Fruit fly (Drosophila melanogaster): Measurements from ENCODE around the gene Cep290.
"Not testable (repeated sequence)": the region's sequence is repeated elsewhere in the genome, so short reads cannot be mapped to it uniquely, and the experiment has no call there.

Gene Cep290

DNA sequence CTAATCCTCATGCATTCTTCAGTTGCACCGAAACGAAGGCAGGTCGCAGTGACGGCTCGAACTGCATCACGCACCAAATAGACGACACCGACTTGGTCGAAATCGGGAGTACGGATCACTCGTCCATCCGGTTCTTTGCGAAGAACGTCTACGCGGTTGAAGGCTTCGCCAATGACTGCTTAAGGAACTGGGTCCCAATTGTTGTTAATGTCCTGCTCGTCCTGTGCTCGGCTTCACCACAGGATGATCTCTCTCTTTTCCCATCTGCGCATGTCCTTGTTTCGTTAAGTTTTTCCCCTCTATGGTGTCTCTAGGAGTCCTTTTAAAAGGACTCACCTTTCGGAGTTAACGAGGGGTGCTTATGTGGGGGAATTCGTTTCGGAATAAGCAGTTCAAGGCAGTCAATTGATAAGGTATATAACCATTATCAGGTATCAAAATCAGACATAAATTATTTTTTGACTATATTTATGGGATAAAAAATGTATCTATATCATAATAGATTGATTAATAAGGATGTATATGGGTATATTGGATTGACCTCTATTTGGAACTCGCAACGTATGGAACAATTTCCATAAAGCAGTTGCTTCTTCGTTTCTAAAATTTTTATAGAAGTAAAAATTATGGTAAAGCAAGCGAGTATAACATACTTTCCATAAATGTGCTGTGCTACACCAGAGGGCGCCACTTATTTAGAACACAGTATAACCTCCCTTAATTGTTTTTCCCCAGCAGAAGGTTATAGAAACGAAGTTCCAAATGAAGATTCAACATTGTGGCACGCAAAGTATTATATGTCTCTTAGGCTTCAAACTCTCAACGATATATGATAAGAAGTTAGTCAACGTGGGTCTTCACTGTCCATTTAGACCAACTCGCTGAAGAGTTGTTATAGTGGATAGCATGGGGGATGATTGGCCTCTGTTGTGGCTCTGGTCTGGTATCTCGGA lies 13.6 kb downstream of the Cep290 start, which contains the start of gene dpr20 (continued):
- TF ChIP-seq CG1621 (tag; optimal IDR thresholded peaks at IDR 0.05) (peak; percentile 74), ss (GFP tag; optimal IDR thresholded peaks at IDR 0.05) (peak; percentile 54 to 79), CG32006 (GFP tag; optimal IDR thresholded peaks at IDR 0.05) (peak; percentile 77), CG8319 (GFP tag; optimal IDR thresholded peaks at IDR 0.05) (peak; percentile 36), CG6808 (GFP tag; optimal IDR thresholded peaks at IDR 0.05) (peak; percentile 65), lz (GFP tag; optimal IDR thresholded peaks at IDR 0.05) (peak; percentile 61), fd59A (GFP tag; optimal IDR thresholded peaks at IDR 0.05) (peak; percentile 50), Ets21C (GFP tag; optimal IDR thresholded peaks at IDR 0.05) (peak; percentile 37), Sox14 (GFP tag; optimal IDR thresholded peaks at IDR 0.05) (peak; percentile 78), svp (GFP tag) (peak; percentile 71), dac (GFP tag; optimal IDR thresholded peaks at IDR 0.05) (peak; percentile 69), Blimp-1 (GFP tag; optimal IDR thresholded peaks at IDR 0.05) (no peak), Eip78C (GFP tag) (peak; percentile 95), Gug (GFP tag; IDR thresholded peaks at IDR 0.05) (peak; percentile 86), CG3919 (GFP tag; optimal IDR thresholded peaks at IDR 0.05) (peak; percentile 87), Lpt (GFP tag; optimal IDR thresholded peaks at IDR 0.05) (peak; percentile 48), CG8119 (GFP tag; IDR thresholded peaks at IDR 0.05) (peak; percentile 76), CG6163 (GFP tag; IDR thresholded peaks at IDR 0.05) (peak; percentile 91), Sox102F (GFP tag; optimal IDR thresholded peaks at IDR 0.05) (peak; percentile 58)

DNA sequence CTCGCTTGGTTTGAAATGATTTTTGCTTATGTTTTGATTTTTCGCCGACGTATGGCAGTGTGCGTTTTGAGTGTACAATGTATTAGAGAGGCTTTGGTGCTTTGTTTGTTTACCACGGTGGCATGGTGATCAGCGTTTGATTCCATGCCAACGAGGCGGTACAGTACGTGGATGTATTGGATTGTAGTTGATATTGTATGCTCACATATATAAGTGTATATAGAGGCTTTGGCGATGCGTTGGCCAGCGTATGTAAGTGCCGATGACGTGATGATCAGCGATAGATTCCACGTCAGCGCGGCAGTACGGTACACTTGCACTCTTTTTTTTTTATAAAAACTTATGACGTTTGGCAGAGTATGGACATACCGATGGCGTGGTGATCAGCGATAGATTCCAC lies 21.4 kb downstream of the Cep290 start, which contains the start of gene CG12502:
TSS of gene CG12502 (plus strand) at position 301 of the 400 bp plus-strand sequence.
- not testable (repeated sequence) for TF ChIP-seq dac, CG9139, Sox14 (GFP tag; optimal IDR thresholded peaks at IDR 0.05)

DNA sequence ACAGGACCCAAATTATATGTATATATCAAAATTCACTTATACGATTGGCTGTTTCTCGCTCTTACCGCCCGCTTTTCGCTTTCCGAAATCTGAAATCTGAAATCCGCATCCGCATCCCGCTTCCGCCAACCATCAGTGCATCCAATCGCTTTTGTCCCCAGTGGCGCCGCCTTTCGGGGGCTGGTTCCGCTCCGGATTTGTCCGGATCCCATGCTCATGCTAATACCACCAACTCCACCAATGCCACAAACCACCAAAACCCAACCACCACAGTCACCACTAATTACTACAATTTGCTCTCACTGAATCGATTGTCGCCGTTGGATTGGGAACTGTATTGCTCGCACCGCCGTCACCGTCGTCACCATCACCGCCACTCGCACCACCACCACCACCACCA lies 25.1 kb downstream of the Cep290 start:
- TF ChIP-seq Ets96B (tag; optimal IDR thresholded peaks at IDR 0.05) (no peak), CG32006 (GFP tag; optimal IDR thresholded peaks at IDR 0.05) (no peak), lz (GFP tag; optimal IDR thresholded peaks at IDR 0.05) (no peak), fd59A (GFP tag; optimal IDR thresholded peaks at IDR 0.05) (no peak), CG10669 (GFP tag; optimal IDR thresholded peaks at IDR 0.05) (no peak), CG6163 (GFP tag; IDR thresholded peaks at IDR 0.05) (no peak), fkh (GFP tag; optimal IDR thresholded peaks at IDR 0.05) (no peak), Sox102F (GFP tag; optimal IDR thresholded peaks at IDR 0.05) (no peak), CG10631 (GFP tag; optimal IDR thresholded peaks at IDR 0.05) (no peak), Met (GFP tag; optimal IDR thresholded peaks at IDR 0.05) (no peak), dsx (GFP tag; optimal IDR thresholded peaks at IDR 0.05; ENCODE audit: poor library complexity, severe bottlenecking) (no peak)

DNA sequence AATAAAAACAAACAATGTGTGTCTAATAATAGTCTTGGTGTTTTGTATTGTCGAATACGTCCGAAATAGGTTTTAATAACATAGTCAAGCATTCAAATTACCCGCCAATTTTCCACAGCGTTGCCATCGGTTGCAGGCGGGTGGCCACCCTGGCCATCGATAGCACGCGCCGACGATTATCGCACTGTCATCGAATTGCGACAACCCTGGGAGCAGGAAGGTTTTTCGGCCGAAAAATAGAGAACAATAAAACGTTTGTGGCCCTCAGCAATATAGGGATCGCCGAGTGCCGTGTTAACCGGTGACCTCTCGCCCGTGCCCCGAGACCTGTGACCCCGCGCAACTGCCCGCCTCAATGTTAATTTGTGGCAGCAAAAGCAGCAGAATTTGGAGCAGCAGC lies 28.0 kb downstream of the Cep290 start, which contains the start of gene Usp10:
TSS of gene Usp10 (plus strand) at position 187 of the 400 bp plus-strand sequence.
- TF ChIP-seq Sox14 (GFP tag; optimal IDR thresholded peaks at IDR 0.05) (peak; percentile 35), esn (GFP tag; optimal IDR thresholded peaks at IDR 0.05) (no peak), svp (GFP tag) (peak; percentile 84), Eip78C (GFP tag) (peak; percentile 39)

DNA sequence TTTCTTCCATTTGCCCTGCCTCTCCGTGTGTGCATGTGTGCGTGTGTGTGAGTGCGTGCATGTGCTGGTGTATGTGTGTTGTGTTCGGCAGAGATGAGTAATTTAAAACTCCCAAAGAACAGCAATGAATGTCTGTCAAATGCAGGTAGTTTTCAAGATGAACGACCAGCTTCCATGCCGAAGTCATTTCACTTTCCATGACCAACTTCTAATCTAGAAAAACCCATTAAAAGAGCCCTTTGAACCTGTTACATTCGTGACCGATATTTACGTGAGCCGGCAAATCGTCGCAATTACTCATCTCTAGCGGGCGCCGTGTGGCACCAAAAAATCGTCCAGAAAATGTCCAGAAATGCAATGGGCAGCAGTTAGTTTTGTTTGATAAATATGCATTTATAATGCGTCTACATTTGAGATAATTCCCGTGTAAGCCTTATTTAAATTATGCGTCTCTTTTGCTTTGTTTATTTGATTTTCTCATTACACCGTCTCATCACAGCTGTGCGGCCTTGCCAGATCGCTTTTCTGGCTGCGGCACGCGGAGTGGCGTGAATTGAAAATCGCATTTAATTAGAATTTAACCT lies 28.8 kb downstream of the Cep290 start:
- peak; percentile 41 for TF ChIP-seq CG7368 (GFP tag; optimal IDR thresholded peaks at IDR 0.05)
- peak; percentile 30 for TF ChIP-seq net (GFP tag; optimal IDR thresholded peaks at IDR 0.05)
- peak in 1 of 2 experiments; percentile 37 for TF ChIP-seq ss (GFP tag; optimal IDR thresholded peaks at IDR 0.05)
- peak; percentile 90 for TF ChIP-seq svp (GFP tag)
- no peak for TF ChIP-seq CG11902 (GFP tag; optimal IDR thresholded peaks at IDR 0.05)
- peak; percentile 5 for TF ChIP-seq CG3032 (tag; optimal IDR thresholded peaks at IDR 0.05)
- peak; percentile 59 for TF ChIP-seq OdsH (GFP tag; optimal IDR thresholded peaks at IDR 0.05)
- TF ChIP-seq CG4318 (GFP tag; optimal IDR thresholded peaks at IDR 0.05), result no peak
- peak in 1 of 2 experiments; percentile 22 for TF ChIP-seq salr (GFP tag; optimal IDR thresholded peaks at IDR 0.05)
- peak; percentile 60 for TF ChIP-seq fkh (GFP tag; optimal IDR thresholded peaks at IDR 0.05)
- TF ChIP-seq Blimp-1 (GFP tag; optimal IDR thresholded peaks at IDR 0.05), result no peak
- peak; percentile 61 for TF ChIP-seq CG31627 (GFP tag; optimal IDR thresholded peaks at IDR 0.05)
- TF ChIP-seq CG32006 (GFP tag; optimal IDR thresholded peaks at IDR 0.05), result peak; percentile 59
- peak; percentile 12 for TF ChIP-seq dac (GFP tag; optimal IDR thresholded peaks at IDR 0.05)
- TF ChIP-seq Sox15 (GFP tag; optimal IDR thresholded peaks at IDR 0.05), result peak; percentile 40
- peak; percentile 26 for TF ChIP-seq Sox102F (GFP tag; optimal IDR thresholded peaks at IDR 0.05)
- peak; percentile 54 for TF ChIP-seq CG3919 (GFP tag; optimal IDR thresholded peaks at IDR 0.05)
- TF ChIP-seq CG10631 (GFP tag; optimal IDR thresholded peaks at IDR 0.05), result peak; percentile 62
- TF ChIP-seq CG6276 (GFP tag; optimal IDR thresholded peaks at IDR 0.05), result no peak
- TF ChIP-seq topi (GFP tag; optimal IDR thresholded peaks at IDR 0.05), result peak; percentile 40

Data from whole organism, prepupa.